Fruit fly (Drosophila melanogaster): ENCODE results near the gene Atac3.

The Atac3 gene

dm6 chr3L:324486-324885 is 3.3 kb downstream of the Atac3 start, which contains the start of gene CG32344 (continued):
- TF ChIP-seq vnd (GFP tag; IDR thresholded peaks at IDR 0.05; ENCODE audit: partially characterized antibody) (peak; percentile 34; the same call in 1 of the 3 replicates), dysf (GFP tag; IDR thresholded peaks at IDR 0.05) (no peak), CG4404 (GFP tag; IDR thresholded peaks at IDR 0.05) (no peak), Mad (GFP tag; optimal IDR thresholded peaks at IDR 0.05) (no peak), trh (GFP tag; optimal IDR thresholded peaks at IDR 0.05) (no peak), CG10267 (tag; optimal IDR thresholded peaks at IDR 0.05) (peak; percentile 96), CG42726 (GFP tag; IDR thresholded peaks at IDR 0.05; ENCODE audit: partially characterized antibody) (peak; percentile 36; the same call in 1 of the 2 replicates), Scr (GFP tag; IDR thresholded peaks at IDR 0.05; ENCODE audit: partially characterized antibody) (peak; percentile 71), MBD-R2 (GFP tag; IDR thresholded peaks at IDR 0.05) (peak; percentile 62; the same call in 1 of the 2 replicates), Ets65A (GFP tag) (peak; percentile 56), CG6175 (GFP tag; IDR thresholded peaks at IDR 0.05) (no peak), gfzf (GFP tag; optimal IDR thresholded peaks at IDR 0.05) (peak; percentile 83), tin (GFP tag; optimal IDR thresholded peaks at IDR 0.05) (no peak), ATbp (GFP tag; optimal IDR thresholded peaks at IDR 0.05) (no peak), CG2199 (GFP tag; IDR thresholded peaks at IDR 0.05) (0 out of 3 replicates have a peak, but pooled peaks have one; percentile 39), Ets97D (GFP tag; optimal IDR thresholded peaks at IDR 0.05) (peak; percentile 42), Neu2 (GFP tag; optimal IDR thresholded peaks at IDR 0.05; ENCODE audit: borderline replicate concordance) (no peak), CG2116 (GFP tag; optimal IDR thresholded peaks at IDR 0.05) (peak; percentile 51), CoRest (tag; optimal IDR thresholded peaks at IDR 0.05) (peak; percentile 28), CG7271 (tag; optimal IDR thresholded peaks at IDR 0.05) (no peak), CG16813 (GFP tag; IDR thresholded peaks at IDR 0.05; ENCODE audit: partially characterized antibody) (peak; percentile 66), pzg (GFP tag; optimal IDR thresholded peaks at IDR 0.05) (peak; percentile 79), Nf-YC (tag; optimal IDR thresholded peaks at IDR 0.05) (peak; percentile 17), phol (tag; optimal IDR thresholded peaks at IDR 0.05) (peak; percentile 27), knrl (GFP tag; IDR thresholded peaks at IDR 0.05; ENCODE audit: partially characterized antibody) (peak; percentile 56; the same call in 2 of the 3 replicates), CG3407 (GFP tag; optimal IDR thresholded peaks at IDR 0.05) (no peak), z (GFP tag; IDR thresholded peaks at IDR 0.05) (no peak), trem (tag; optimal IDR thresholded peaks at IDR 0.05) (peak; percentile 50), Sin3A (optimal IDR thresholded peaks at IDR 0.05) (no peak), CG3065 (GFP tag; optimal IDR thresholded peaks at IDR 0.05) (no peak), HHEX (GFP tag; optimal IDR thresholded peaks at IDR 0.05) (no peak), gem (tag; optimal IDR thresholded peaks at IDR 0.05) (no peak), Sry-δ (GFP tag; optimal IDR thresholded peaks at IDR 0.05) (peak; percentile 63), E2f2 (GFP tag; IDR thresholded peaks at IDR 0.05) (peak; percentile 90), Dll (GFP tag; IDR thresholded peaks at IDR 0.05; ENCODE audit: partially characterized antibody) (peak; percentile 80), disco-r (GFP tag; optimal IDR thresholded peaks at IDR 0.05) (no peak), org-1 (GFP tag; optimal IDR thresholded peaks at IDR 0.05) (no peak), HLH4C (GFP tag; IDR thresholded peaks at IDR 0.05; ENCODE audit: partially characterized antibody) (peak; percentile 67), CG9817 (tag; optimal IDR thresholded peaks at IDR 0.05) (no peak), CG7987 (GFP tag; optimal IDR thresholded peaks at IDR 0.05) (peak; percentile 21), Dref (GFP tag; IDR thresholded peaks at IDR 0.05) (peak; percentile 84), Rx (GFP tag; IDR thresholded peaks at IDR 0.05) (no peak), CG14710 (tag; optimal IDR thresholded peaks at IDR 0.05) (peak; percentile 44), CG4617 (GFP tag; optimal IDR thresholded peaks at IDR 0.05; ENCODE audit: borderline replicate concordance) (peak; percentile 44), Bgb (GFP tag; IDR thresholded peaks at IDR 0.05; ENCODE audit: partially characterized antibody) (peak; percentile 74), Hr78 (GFP tag; optimal IDR thresholded peaks at IDR 0.05) (no peak), Optix (GFP tag; IDR thresholded peaks at IDR 0.05) (no peak), corto (GFP tag; optimal IDR thresholded peaks at IDR 0.05) (no peak), cg (GFP tag; optimal IDR thresholded peaks at IDR 0.05) (no peak), run (tag; optimal IDR thresholded peaks at IDR 0.05) (no peak)
